Worm (Caenorhabditis elegans) whole organism, L3 larva: Measurements from ENCODE around the gene T03E6.8.

Experiments
- aly-2 ChIP-seq: fragments of 150-350 bp; optimal IDR thresholded peaks from 2 replicates; lab custom pipeline; 2014; ENCODE audit warnings: missing biosample characterization, missing genetic modification characterization
- ceh-82 ChIP-seq: fragments of 150-350 bp; optimal IDR thresholded peaks from 2 replicates; lab custom pipeline; 2014; ENCODE audit warnings: missing biosample characterization, missing genetic modification characterization
- ceh-9 ChIP-seq: sonication (generic microtip); optimal IDR thresholded peaks from 2 replicates; lab custom pipeline; 2018; ENCODE audit warnings: missing biosample characterization, missing genetic modification characterization
- elt-3 ChIP-seq, 3 experiments: fragments of 150-350 bp in 1 of 3; sonication (generic microtip) in 2 of 3; optimal IDR thresholded peaks; 2 replicates in 2 of 3; 4 replicates in 1 of 3; lab custom pipeline; 2014 to 2017; ENCODE audit warnings: missing biosample characterization in 3 of 3, missing genetic modification characterization in 3 of 3
- fos-1 ChIP-seq: fragments of 150-350 bp; optimal IDR thresholded peaks from 2 replicates; lab custom pipeline; 2014; ENCODE audit warnings: missing biosample characterization, missing genetic modification characterization
- lin-15B ChIP-seq: fragments of 150-350 bp; optimal IDR thresholded peaks from 2 replicates; lab custom pipeline; 2014; ENCODE audit warnings: missing biosample characterization, missing genetic modification characterization
- mdl-1 ChIP-seq: fragments of 150-350 bp; optimal IDR thresholded peaks from 2 replicates; lab custom pipeline; 2014; ENCODE audit warnings: missing biosample characterization, missing genetic modification characterization
- nhr-11 ChIP-seq: fragments of 150-350 bp; optimal IDR thresholded peaks from 2 replicates; lab custom pipeline; 2014; ENCODE audit warnings: missing biosample characterization, missing genetic modification characterization
- pha-4 ChIP-seq: fragments of 150-350 bp; optimal IDR thresholded peaks from 2 replicates; lab custom pipeline; 2014; ENCODE audit warnings: missing biosample characterization, missing genetic modification reagents, missing genetic modification characterization
- sea-2 ChIP-seq: fragments of 150-350 bp; sonication (generic microtip); optimal IDR thresholded peaks from 4 replicates; lab custom pipeline; 2014; ENCODE audit warnings: missing biosample characterization, missing genetic modification reagents, missing genetic modification characterization
- unc-39 ChIP-seq: sonication (generic microtip); optimal IDR thresholded peaks from 4 replicates; lab custom pipeline; 2017; ENCODE audit warnings: missing biosample characterization, missing genetic modification characterization
- ztf-11 ChIP-seq: fragments of 150-350 bp; optimal IDR thresholded peaks from 2 replicates; lab custom pipeline; 2014; ENCODE audit warnings: missing biosample characterization, missing genetic modification characterization
- ztf-4 ChIP-seq: fragments of 150-350 bp; optimal IDR thresholded peaks from 2 replicates; lab custom pipeline; 2014; ENCODE audit warnings: missing biosample characterization, missing genetic modification characterization

- TF ChIP-seq ceh-82 (tag; lab: Kevin White, UChicago) (no peak), elt-3 (tag; optimal IDR thresholded peaks at IDR 0.05; lab: Kevin White, UChicago) (peak in 1 of 3 experiments; percentile 9), sea-2 (GFP tag; lab: Kevin White, UChicago) (no peak), ztf-11 (tag; lab: Kevin White, UChicago) (no peak), pha-4 (tag; lab: Kevin White, UChicago) (no peak), ceh-9 (tag; lab: Kevin White, UChicago) (no peak), fos-1 (tag; lab: Kevin White, UChicago) (no peak), nhr-11 (no peak), aly-2 (tag; lab: Kevin White, UChicago) (no peak), unc-39 (no peak), ztf-4 (tag; lab: Kevin White, UChicago) (no peak), mdl-1 (tag; lab: Kevin White, UChicago) (no peak), lin-15B (tag; lab: Kevin White, UChicago) (no peak)
Observed at ce11 chrV:16596102-16596501, 6.9 kb downstream of the T03E6.8 start.
